Worm (Caenorhabditis elegans) whole organism, L4/young adult: ENCODE results near the gene bath-36.

Experiments used
- W03F9.2 ChIP-seq: fragments of 150-350 bp; optimal IDR thresholded peaks from 2 replicates; lab custom pipeline; 2014; ENCODE audit warnings: missing biosample characterization, missing genetic modification characterization
- dao-5 ChIP-seq: sonication (generic microtip); optimal IDR thresholded peaks from 2 replicates; lab custom pipeline; 2016; ENCODE audit warnings: missing genotype, missing genetic modification characterization, moderate library complexity, missing compliant biosample characterization
- him-1 ChIP-seq: sonication (generic microtip); optimal IDR thresholded peaks from 2 replicates; lab custom pipeline; 2016; ENCODE audit warnings: missing genotype, missing genetic modification reagents, missing genetic modification characterization, missing compliant biosample characterization

DNA sequence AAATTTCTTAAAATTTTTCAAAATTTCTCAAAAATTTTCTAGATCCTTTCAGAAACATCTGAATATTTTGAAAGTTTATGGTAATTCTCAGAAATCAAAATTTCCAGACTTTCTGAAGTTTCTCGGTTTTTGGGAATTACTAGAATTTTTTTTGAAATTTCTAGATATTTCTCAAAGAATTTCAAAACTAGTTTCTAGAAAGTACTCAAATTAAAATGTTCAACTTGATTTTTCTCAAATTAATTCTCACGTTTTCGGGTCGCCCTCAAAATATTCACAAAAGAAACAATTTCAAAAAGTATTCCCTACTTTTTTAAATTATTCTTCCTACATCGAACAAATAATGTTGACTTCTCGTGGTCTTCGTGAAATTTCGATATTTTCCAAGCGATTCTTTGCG, 7.9 kb upstream of the bath-36 start, which contains the start of gene T09F5.10:
- TF ChIP-seq him-1 (tag; lab: Kevin White, UChicago), result no peak
- no peak for TF ChIP-seq dao-5 (tag; lab: Kevin White, UChicago)
- TF ChIP-seq W03F9.2 (tag; lab: Kevin White, UChicago), result no peak
